Worm (Caenorhabditis elegans) whole organism, early embryonic: ENCODE measurements around the gene Y73F8A.15.

Source experiments
- F13C5.2 ChIP-seq: sonication (generic microtip); optimal IDR thresholded peaks from 2 replicates; lab custom pipeline; 2017; ENCODE audit warnings: mild to moderate bottlenecking, missing genetic modification characterization, inconsistent platforms, missing compliant biosample characterization
- aly-1 ChIP-seq: sonication (generic microtip); optimal IDR thresholded peaks from 2 replicates; lab custom pipeline; 2016; ENCODE audit warnings: missing genetic modification characterization, missing compliant biosample characterization
- ama-1 ChIP-seq: fragments of 150-350 bp; optimal IDR thresholded peaks from 2 replicates; lab custom pipeline; 2014
- ceh-36 ChIP-seq: sonication (generic microtip); optimal IDR thresholded peaks from 2 replicates; lab custom pipeline; 2016; ENCODE audit warnings: missing genetic modification characterization, inconsistent platforms, missing compliant biosample characterization
- hnd-1 ChIP-seq: sonication (generic microtip); optimal IDR thresholded peaks from 2 replicates; lab custom pipeline; 2016; ENCODE audit warnings: missing genetic modification characterization, missing compliant biosample characterization
- scrt-1 ChIP-seq: fragments of 200-800 bp; sonication (Bioruptor generic); IDR thresholded peaks from 2 replicates; pipeline ENCODE4 v1.3.6; 2022; ENCODE audit warnings: missing genetic modification characterization, missing compliant biosample characterization
- tbx-37 ChIP-seq: fragments of 200-800 bp; sonication (Bioruptor generic); conservative IDR thresholded peaks from 2 replicates; pipeline ENCODE4 v1.3.6; 2022; ENCODE audit warnings: missing genetic modification reagents, missing genetic modification characterization, missing compliant biosample characterization

ce11 chrIV:15280219-15280618, 41.2 kb upstream of the Y73F8A.15 start:
- no peak for TF ChIP-seq aly-1 (tag; lab: Kevin White, UChicago)
- TF ChIP-seq scrt-1, result no peak
- TF ChIP-seq F13C5.2 (tag; lab: Kevin White, UChicago), result no peak
- TF ChIP-seq tbx-37, result no peak
- no peak for TF ChIP-seq ama-1 (lab: Kevin White, UChicago)
- TF ChIP-seq hnd-1 (tag; lab: Kevin White, UChicago), result no peak
- no peak for TF ChIP-seq ceh-36
